Worm (Caenorhabditis elegans) whole organism, early embryonic: Measurements from ENCODE around the gene ecps-2.

Source experiments
- B0310.2 ChIP-seq: sonication (generic microtip); optimal IDR thresholded peaks from 2 replicates; lab custom pipeline; 2016; ENCODE audit warnings: mild to moderate bottlenecking, missing genetic modification characterization, missing compliant biosample characterization
- F13C5.2 ChIP-seq: sonication (generic microtip); optimal IDR thresholded peaks from 2 replicates; lab custom pipeline; 2017; ENCODE audit warnings: mild to moderate bottlenecking, missing genetic modification characterization, inconsistent platforms, missing compliant biosample characterization
- ama-1 ChIP-seq: fragments of 150-350 bp; optimal IDR thresholded peaks from 2 replicates; lab custom pipeline; 2014
- ceh-13 ChIP-seq: fragments of 200-800 bp; sonication (Bioruptor generic); optimal IDR thresholded peaks from 2 replicates; lab custom pipeline; 2018; ENCODE audit warnings: mild to moderate bottlenecking, missing genetic modification characterization, missing compliant biosample characterization
- hmg-4 ChIP-seq: fragments of 200-800 bp; sonication (Bioruptor generic); optimal IDR thresholded peaks from 2 replicates; lab custom pipeline; 2018; ENCODE audit warnings: mild to moderate bottlenecking, missing genetic modification characterization, missing compliant biosample characterization
- sea-1 ChIP-seq: fragments of 200-800 bp; sonication (Bioruptor generic); conservative IDR thresholded peaks from 2 replicates; pipeline ENCODE4 v1.3.6; 2022; ENCODE audit warnings: missing genetic modification characterization, missing compliant biosample characterization
- tbx-11 ChIP-seq: fragments of 200-800 bp; sonication (Bioruptor generic); IDR thresholded peaks from 2 replicates; pipeline ENCODE4 v1.3.6; 2022; ENCODE audit warnings: missing genetic modification characterization, missing compliant biosample characterization
- tbx-37 ChIP-seq: fragments of 200-800 bp; sonication (Bioruptor generic); conservative IDR thresholded peaks from 2 replicates; pipeline ENCODE4 v1.3.6; 2022; ENCODE audit warnings: missing genetic modification reagents, missing genetic modification characterization, missing compliant biosample characterization

DNA sequence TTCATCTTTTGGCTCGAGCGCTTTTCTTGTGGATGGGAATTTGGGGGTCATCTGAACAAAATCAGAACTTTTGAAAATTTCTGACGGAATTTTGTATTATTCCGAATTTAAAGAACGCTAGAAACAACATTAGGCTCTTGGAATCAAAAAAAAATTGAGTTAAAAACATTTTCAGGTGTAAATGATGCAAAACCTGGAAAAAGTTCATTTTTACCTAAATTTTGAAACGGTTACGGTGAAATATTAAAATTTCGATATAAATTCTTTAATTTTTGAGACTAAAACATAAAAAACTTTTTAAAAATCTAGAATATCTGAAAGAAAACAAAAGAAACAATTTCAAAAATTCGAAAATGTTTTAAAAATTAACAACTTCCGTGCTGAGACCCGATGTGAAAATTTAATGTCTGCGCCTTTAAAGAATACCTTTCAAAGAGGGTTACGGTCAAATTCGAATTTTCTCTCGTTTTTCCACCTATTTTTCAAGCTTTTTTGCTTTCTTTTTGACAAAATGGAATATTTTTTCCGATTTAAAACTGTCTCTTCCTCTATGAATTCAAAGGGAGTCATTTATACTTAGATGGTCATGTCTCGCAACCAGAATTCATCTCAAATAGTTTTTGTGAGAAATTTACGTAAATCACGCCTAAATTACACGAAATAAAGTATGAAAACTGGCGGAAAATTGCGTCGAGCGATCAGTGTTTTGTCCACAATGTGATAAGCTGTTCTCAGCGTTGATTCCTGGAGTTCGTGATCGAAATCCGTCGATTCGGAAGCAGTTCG lies at the start of gene ecps-2, which contains the start of gene H04D03.2:
- no peak for TF ChIP-seq tbx-37
- no peak for TF ChIP-seq ama-1
- TF ChIP-seq ceh-13 (GFP tag; lab: Kevin White, UChicago): no peak
- no peak for TF ChIP-seq B0310.2 (tag; lab: Kevin White, UChicago)
- TF ChIP-seq hmg-4 (GFP tag; lab: Kevin White, UChicago): no peak
- TF ChIP-seq tbx-11 (GFP tag; lab: Robert Waterston, UW): no peak
- TF ChIP-seq sea-1: no peak
- no peak for TF ChIP-seq F13C5.2 (tag; lab: Kevin White, UChicago)
